Fruit fly (Drosophila melanogaster) S2 (cell line): Measurements from ENCODE around the gene CG5727.

Source experiments
- CG8478 ChIP-seq: fragments of >200 bp; optimal IDR thresholded peaks from 2 replicates; lab custom pipeline; 2018
- CTCF ChIP-seq, 2 experiments: fragments of >200 bp; optimal IDR thresholded peaks; 2 replicates each; lab custom pipeline; 2018

DNA sequence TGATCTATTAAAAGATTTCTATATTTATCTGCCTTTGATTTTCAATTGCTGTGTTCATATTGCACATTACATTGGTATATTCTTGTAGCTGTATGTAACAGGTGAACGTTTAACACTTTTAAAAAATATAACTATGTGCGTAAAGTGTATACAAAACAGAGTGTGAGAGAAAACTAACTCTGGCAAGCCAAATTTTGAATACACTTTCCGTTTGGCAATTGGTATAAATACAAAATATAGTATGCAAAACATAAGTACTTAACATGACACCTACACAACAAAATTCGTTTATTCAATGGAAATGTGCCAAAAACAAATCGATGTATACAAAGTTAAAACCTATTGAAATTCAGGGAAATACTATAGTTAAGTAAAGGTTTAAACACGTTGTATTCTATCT, 22.3 kb upstream of the CG5727 start:
- TF ChIP-seq CTCF (optimal IDR thresholded peaks at IDR 0.05; lab: Kevin White, UChicago) (no peak), CG8478 (lab: Kevin White, UChicago) (no peak)
